Fruit fly (Drosophila melanogaster) whole organism, embryonic: ENCODE data around the gene CG3603.
A peak's percentile ranks its signal among the peaks of the same experiment; 100 is the strongest.

ENCODE experiments used
- Ada2b ChIP-seq: fragments of 200-800 bp; sonication (Bioruptor generic); IDR thresholded peaks from 2 replicates; pipeline ENCODE4 v1.3.6; 2022; ENCODE audit warnings: missing biosample characterization, missing genetic modification characterization
- Atf6 ChIP-seq: fragments of 200-800 bp; sonication (Bioruptor generic); IDR thresholded peaks from 2 replicates; pipeline ENCODE4 v1.3.6; 2022; ENCODE audit warnings: missing biosample characterization, missing genetic modification characterization
- Bdp1 ChIP-seq: fragments of 200-800 bp; sonication (Bioruptor generic); optimal IDR thresholded peaks from 3 replicates; lab custom pipeline; 2016; ENCODE audit warnings: missing biosample characterization, missing genetic modification characterization
- CG1024 ChIP-seq: fragments of 200-800 bp; sonication (Bioruptor generic); IDR thresholded peaks from 2 replicates; pipeline ENCODE4 v1.3.6; 2022; ENCODE audit warnings: missing biosample characterization, missing genetic modification characterization
- CG10543 ChIP-seq: fragments of 200-800 bp; sonication (Bioruptor generic); optimal IDR thresholded peaks from 3 replicates; lab custom pipeline; 2017; ENCODE audit warnings: missing biosample characterization, mild to moderate bottlenecking, missing genetic modification characterization, moderate library complexity
- CG12769 ChIP-seq: fragments of 200-800 bp; sonication (Bioruptor generic); optimal IDR thresholded peaks from 2 replicates; lab custom pipeline; 2019; ENCODE audit warnings: missing biosample characterization, mild to moderate bottlenecking, missing genetic modification characterization, moderate library complexity
- CG13123 ChIP-seq: fragments of 200-800 bp; sonication (Bioruptor generic); optimal IDR thresholded peaks from 2 replicates; lab custom pipeline; 2016; ENCODE audit warnings: missing biosample characterization, missing genetic modification characterization
- CG14860 ChIP-seq: fragments of 200-800 bp; sonication (Bioruptor generic); IDR thresholded peaks from 3 replicates; pipeline ENCODE4 v1.3.6; 2022; ENCODE audit warnings: missing biosample characterization, missing genetic modification characterization; ENCODE audit not compliant: partially characterized antibody
- CG16863 ChIP-seq: fragments of 200-800 bp; sonication (Bioruptor generic); optimal IDR thresholded peaks from 3 replicates; lab custom pipeline; 2016; ENCODE audit warnings: missing biosample characterization, missing genetic modification characterization
- CG17328 ChIP-seq: fragments of 200-800 bp; sonication (Bioruptor generic); IDR thresholded peaks from 2 replicates; pipeline ENCODE4 v1.3.6; 2022; ENCODE audit warnings: missing biosample characterization, missing genetic modification characterization
- CG18262 ChIP-seq: fragments of 200-800 bp; optimal IDR thresholded peaks from 3 replicates; lab custom pipeline; 2019; ENCODE audit warnings: missing biosample characterization, mild to moderate bottlenecking, missing genetic modification characterization, moderate library complexity
- CG30020 ChIP-seq: fragments of 200-800 bp; optimal IDR thresholded peaks from 2 replicates; lab custom pipeline; 2019; ENCODE audit warnings: missing biosample characterization, mild to moderate bottlenecking, missing genetic modification characterization, moderate library complexity
- CG3281 ChIP-seq: fragments of 200-800 bp; sonication (Bioruptor generic); optimal IDR thresholded peaks from 3 replicates; lab custom pipeline; 2017; ENCODE audit warnings: missing biosample characterization, mild to moderate bottlenecking, missing genetic modification characterization
- CG34376 ChIP-seq: fragments of 200-800 bp; sonication (Bioruptor generic); optimal IDR thresholded peaks from 2 replicates; lab custom pipeline; 2018; ENCODE audit warnings: missing biosample characterization, mild to moderate bottlenecking, missing genetic modification characterization
- CG5180 ChIP-seq: fragments of 200-800 bp; sonication (Bioruptor generic); optimal IDR thresholded peaks from 3 replicates; lab custom pipeline; 2017; ENCODE audit warnings: missing biosample characterization, missing genetic modification characterization, mild to moderate bottlenecking, moderate library complexity, missing genetic modification reagents
- CG8281 ChIP-seq: fragments of 200-800 bp; sonication (Bioruptor generic); optimal IDR thresholded peaks from 2 replicates; lab custom pipeline; 2018; ENCODE audit warnings: missing biosample characterization, mild to moderate bottlenecking, missing genetic modification characterization, moderate library complexity
- CG8388 ChIP-seq: fragments of 200-800 bp; sonication (Bioruptor generic); optimal IDR thresholded peaks from 2 replicates; lab custom pipeline; 2019; ENCODE audit warnings: missing biosample characterization, mild to moderate bottlenecking, missing genetic modification characterization, moderate library complexity
- D19A ChIP-seq: fragments of 200-800 bp; optimal IDR thresholded peaks from 3 replicates; lab custom pipeline; 2019; ENCODE audit warnings: missing biosample characterization, mild to moderate bottlenecking, missing genetic modification characterization, moderate library complexity
- GATAe ChIP-seq: fragments of 200-800 bp; sonication (Bioruptor generic); conservative IDR thresholded peaks from 2 replicates; pipeline ENCODE4 v1.3.6; 2022; ENCODE audit warnings: missing biosample characterization, missing genetic modification characterization
- Hey ChIP-seq: fragments of 200-800 bp; sonication (Bioruptor generic); optimal IDR thresholded peaks from 3 replicates; lab custom pipeline; 2018; ENCODE audit warnings: missing biosample characterization, mild to moderate bottlenecking, missing genetic modification characterization
- Hmr ChIP-seq: fragments of 200-800 bp; sonication (Bioruptor generic); optimal IDR thresholded peaks from 3 replicates; lab custom pipeline; 2017; ENCODE audit warnings: mild to moderate bottlenecking, missing biosample characterization, missing genetic modification reagents, missing genetic modification characterization
- Hsf ChIP-seq: fragments of 200-800 bp; sonication (Bioruptor generic); optimal IDR thresholded peaks from 3 replicates; lab custom pipeline; 2016; ENCODE audit warnings: missing biosample characterization, missing genetic modification characterization
- Med ChIP-seq: fragments of 200-800 bp; sonication (Bioruptor generic); peaks from one replicate; lab custom pipeline; 2016; ENCODE audit warnings: missing biosample characterization, missing genetic modification characterization, mild to moderate bottlenecking, inconsistent platforms, moderate library complexity
- Myb ChIP-seq: fragments of 200-800 bp; sonication (Bioruptor generic); optimal IDR thresholded peaks from 2 replicates; lab custom pipeline; 2016; ENCODE audit warnings: missing biosample characterization, missing genetic modification characterization
- abd-A ChIP-seq: fragments of 200-800 bp; sonication (Bioruptor generic); optimal IDR thresholded peaks from 3 replicates; lab custom pipeline; 2019; ENCODE audit warnings: missing biosample characterization, mild to moderate bottlenecking, missing genetic modification characterization, moderate library complexity
- ase ChIP-seq: fragments of 200-800 bp; sonication (Bioruptor generic); IDR thresholded peaks from 3 replicates; pipeline ENCODE4 v1.3.6; 2022; ENCODE audit warnings: missing biosample characterization, missing genetic modification characterization
- az2 ChIP-seq: fragments of 200-800 bp; sonication (Bioruptor generic); optimal IDR thresholded peaks from 3 replicates; lab custom pipeline; 2016; ENCODE audit warnings: missing biosample characterization, missing genetic modification characterization
- cad ChIP-seq: fragments of >200 bp; optimal IDR thresholded peaks from 2 replicates; lab custom pipeline; 2017; ENCODE audit warnings: missing biosample characterization, missing genetic modification characterization
- corto ChIP-seq: fragments of 200-800 bp; sonication (Bioruptor generic); optimal IDR thresholded peaks from 2 replicates; lab custom pipeline; 2016; ENCODE audit warnings: missing biosample characterization, mild to moderate bottlenecking, missing genetic modification characterization, moderate library complexity
- her ChIP-seq: fragments of 200-800 bp; sonication (Bioruptor generic); optimal IDR thresholded peaks from 2 replicates; lab custom pipeline; 2016; ENCODE audit warnings: missing biosample characterization, missing genetic modification characterization
- kni ChIP-seq: fragments of 200-800 bp; sonication (Bioruptor generic); optimal IDR thresholded peaks from 3 replicates; lab custom pipeline; 2017; ENCODE audit warnings: mild to moderate bottlenecking, missing biosample characterization, missing genetic modification reagents, missing genetic modification characterization
- knrl ChIP-seq: fragments of 200-800 bp; sonication (Bioruptor generic); IDR thresholded peaks from 3 replicates; pipeline ENCODE4 v1.3.6; 2022; ENCODE audit warnings: missing biosample characterization, missing genetic modification characterization; ENCODE audit not compliant: partially characterized antibody
- oc ChIP-seq: fragments of 200-800 bp; sonication (Bioruptor generic); optimal IDR thresholded peaks from 2 replicates; lab custom pipeline; 2018; ENCODE audit warnings: missing biosample characterization, mild to moderate bottlenecking, missing genetic modification characterization, moderate library complexity
- odd ChIP-seq: fragments of 200-800 bp; sonication (Bioruptor generic); optimal IDR thresholded peaks from 2 replicates; lab custom pipeline; 2017; ENCODE audit warnings: missing biosample characterization, mild to moderate bottlenecking, missing genetic modification characterization
- pros ChIP-seq: fragments of 200-800 bp; sonication (Bioruptor generic); optimal IDR thresholded peaks from 3 replicates; lab custom pipeline; 2019; ENCODE audit warnings: missing biosample characterization, mild to moderate bottlenecking, missing genetic modification characterization, moderate library complexity
- sd ChIP-seq: fragments of 200-800 bp; sonication (Bioruptor generic); optimal IDR thresholded peaks from 3 replicates; lab custom pipeline; 2018; ENCODE audit warnings: missing biosample characterization, mild to moderate bottlenecking, missing genetic modification characterization, moderate library complexity
- sens ChIP-seq: fragments of 200-800 bp; sonication (Bioruptor generic); peaks from one replicate; lab custom pipeline; 2016; ENCODE audit warnings: missing biosample characterization, missing genetic modification characterization
- sens-2 ChIP-seq: fragments of 200-800 bp; sonication (Bioruptor generic); IDR thresholded peaks from 2 replicates; pipeline ENCODE4 v1.3.6; 2022; ENCODE audit warnings: missing biosample characterization, missing genetic modification characterization
- sima ChIP-seq: fragments of 200-800 bp; sonication (Bioruptor generic); optimal IDR thresholded peaks from 2 replicates; lab custom pipeline; 2016; ENCODE audit warnings: missing biosample characterization, missing genetic modification characterization
- sob ChIP-seq: fragments of 200-800 bp; sonication (Bioruptor generic); IDR thresholded peaks from 2 replicates; pipeline ENCODE4 v1.3.6; 2022; ENCODE audit warnings: missing biosample characterization, missing genetic modification characterization
- sqz ChIP-seq: fragments of 200-800 bp; sonication (Bioruptor generic); optimal IDR thresholded peaks from 3 replicates; lab custom pipeline; 2018; ENCODE audit warnings: missing biosample characterization, mild to moderate bottlenecking, missing genetic modification characterization
- sr ChIP-seq: fragments of 200-800 bp; sonication (Bioruptor generic); IDR thresholded peaks from 3 replicates; pipeline ENCODE4 v1.3.6; 2022; ENCODE audit warnings: missing biosample characterization, missing genetic modification characterization
- sug ChIP-seq: fragments of 200-800 bp; optimal IDR thresholded peaks from 2 replicates; lab custom pipeline; 2019; ENCODE audit warnings: missing biosample characterization, mild to moderate bottlenecking, missing genetic modification characterization, moderate library complexity
- vvl ChIP-seq: fragments of 200-800 bp; sonication (Bioruptor generic); IDR thresholded peaks from 2 replicates; pipeline ENCODE4 v1.3.6; 2022; ENCODE audit warnings: missing biosample characterization, missing genetic modification characterization
- zfh1 ChIP-seq: fragments of 200-800 bp; sonication (Bioruptor generic); IDR thresholded peaks from 3 replicates; pipeline ENCODE4 v1.3.6; 2022; ENCODE audit warnings: missing biosample characterization, missing genetic modification characterization

The CG3603 gene

DNA sequence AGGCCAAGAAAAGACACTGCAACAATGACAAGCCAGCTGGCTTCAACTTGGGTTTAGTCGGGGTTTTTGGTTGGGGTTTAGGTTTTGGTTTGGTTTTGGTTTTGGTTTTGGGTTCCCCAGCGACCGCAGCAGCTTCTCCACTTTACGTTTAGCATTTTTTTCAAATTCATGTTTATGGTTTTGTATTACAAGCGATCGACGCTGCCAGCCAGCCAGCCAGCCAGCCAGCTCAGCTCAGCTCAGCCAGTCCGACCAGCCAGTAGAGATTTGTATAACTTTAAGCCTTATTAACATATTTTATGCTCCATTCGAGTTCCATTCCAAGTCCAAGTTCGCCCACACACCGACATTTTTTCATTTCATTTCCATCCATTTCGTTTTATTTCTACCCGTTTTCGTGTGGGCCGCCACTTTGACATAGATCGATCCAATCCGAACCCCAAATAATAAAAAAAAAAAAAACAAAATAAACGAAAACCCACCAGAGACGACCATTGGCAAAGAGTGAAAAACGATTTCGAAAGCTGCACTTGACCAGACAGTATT, 16.0 kb downstream of the CG3603 start:
- TF ChIP-seq CG16863 (GFP tag; lab: Kevin White, UChicago) = no peak
- TF ChIP-seq kni (GFP tag; lab: Kevin White, UChicago) = peak; percentile 7
- TF ChIP-seq sima (GFP tag; lab: Kevin White, UChicago) = no peak
- TF ChIP-seq sr (GFP tag; lab: Robert Waterston, UW) = peak; percentile 52; the same call in 2 of the 3 replicates
- peak; percentile 21 for TF ChIP-seq CG10543 (GFP tag; lab: Kevin White, UChicago)
- TF ChIP-seq sd (tag; lab: Kevin White, UChicago) = peak; percentile 69
- peak; percentile 64 for TF ChIP-seq vvl (GFP tag; lab: Robert Waterston, UW)
- peak; percentile 17 for TF ChIP-seq pros
- peak; percentile 17 for TF ChIP-seq CG12769 (tag; lab: Kevin White, UChicago)
- peak; percentile 70 for TF ChIP-seq oc
- peak; percentile 70 for TF ChIP-seq abd-A (tag; lab: Kevin White, UChicago)
- no peak for TF ChIP-seq ase

DNA sequence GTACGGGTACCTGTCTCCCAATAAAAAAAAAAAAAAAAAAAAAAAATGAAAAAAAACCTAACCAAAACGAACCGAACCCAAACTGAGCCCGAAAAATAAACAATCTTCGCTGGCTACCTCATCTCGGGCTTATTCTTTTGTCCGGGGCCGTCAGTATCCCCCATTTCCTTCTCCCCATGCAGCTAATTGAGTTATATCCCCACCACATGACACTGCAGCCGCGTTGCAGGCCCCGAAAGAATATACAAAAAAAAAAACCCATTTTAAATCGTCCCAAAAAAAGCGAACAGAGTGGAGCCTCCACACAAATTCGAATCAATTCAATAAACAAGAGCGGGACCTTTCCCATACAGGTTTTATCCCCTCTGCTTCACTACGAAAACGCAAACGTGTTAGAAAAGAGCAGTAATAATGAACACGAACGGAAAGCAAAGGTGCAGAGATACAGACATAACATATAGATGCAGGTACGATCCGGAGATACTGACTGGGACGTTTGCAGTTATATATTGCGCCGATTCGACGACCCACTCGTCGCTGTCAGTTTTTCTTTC, 16.9 kb downstream of the CG3603 start:
- TF ChIP-seq CG13123 (GFP tag; lab: Kevin White, UChicago) = no peak
- peak; percentile 46 for TF ChIP-seq abd-A (tag; lab: Kevin White, UChicago)
- TF ChIP-seq GATAe (GFP tag; lab: Robert Waterston, UW) = no peak
- peak; percentile 81 for TF ChIP-seq sens
- no peak for TF ChIP-seq cad
- TF ChIP-seq sob (GFP tag; lab: Robert Waterston, UW) = no peak
- TF ChIP-seq zfh1 (GFP tag; lab: Robert Waterston, UW) = 0 out of 3 replicates have a peak, but pooled peaks have one; percentile 9
- no peak for TF ChIP-seq CG14860 (GFP tag; lab: Robert Waterston, UW)
- TF ChIP-seq kni (GFP tag; lab: Kevin White, UChicago) = peak; percentile 33
- no peak for TF ChIP-seq CG17328 (GFP tag; lab: Robert Waterston, UW)
- no peak for TF ChIP-seq Hsf (GFP tag; lab: Kevin White, UChicago)
- TF ChIP-seq sqz (GFP tag; lab: Kevin White, UChicago) = peak; percentile 77

DNA sequence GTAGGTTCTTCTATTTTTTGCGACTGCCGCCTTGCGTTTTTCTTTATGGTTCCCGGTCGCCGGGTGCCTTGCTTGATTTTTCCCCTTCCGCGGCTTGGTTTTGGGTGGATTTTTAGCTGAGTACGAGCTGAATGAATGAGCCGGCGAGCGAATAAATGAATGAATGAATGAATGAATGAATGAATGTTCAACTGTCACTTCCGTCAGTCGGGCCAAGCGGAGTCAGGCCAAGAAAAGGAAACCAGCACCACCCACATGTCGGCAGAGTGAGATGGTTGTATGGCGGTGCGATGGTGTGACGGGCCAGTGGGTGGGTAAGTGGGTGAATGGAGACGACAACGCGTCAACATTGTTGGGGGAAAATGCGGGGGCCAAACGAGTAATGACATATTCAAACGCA, 21.2 kb downstream of the CG3603 start:
- peak; percentile 94 for TF ChIP-seq CG8281 (tag; lab: Kevin White, UChicago)
- TF ChIP-seq Med (GFP tag; lab: Kevin White, UChicago) = peak; percentile 49
- TF ChIP-seq CG34376 (GFP tag; lab: Kevin White, UChicago) = no peak
- TF ChIP-seq sr (GFP tag; lab: Robert Waterston, UW) = 0 out of 3 replicates have a peak, but pooled peaks have one; percentile 46
- peak; percentile 13 for TF ChIP-seq CG5180 (GFP tag; lab: Kevin White, UChicago)

DNA sequence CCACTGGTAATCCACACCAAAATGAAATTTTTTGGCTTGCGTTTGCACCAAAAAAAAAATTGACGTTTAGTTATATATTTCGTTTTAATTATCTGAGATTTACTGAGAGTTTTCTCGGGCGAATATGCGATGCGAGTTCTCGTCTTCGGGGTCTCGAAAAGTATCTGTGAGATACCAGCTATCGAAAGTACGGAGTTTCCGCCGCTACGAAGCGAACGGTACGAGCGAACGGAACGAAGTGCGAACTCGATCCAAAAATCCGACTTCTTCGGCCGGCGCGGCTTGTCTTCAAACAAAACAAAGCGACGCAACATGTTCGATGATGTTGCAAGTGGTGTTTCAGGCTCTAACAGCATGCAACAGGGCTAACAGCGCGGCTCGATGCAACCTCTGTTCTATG, 25.8 kb downstream of the CG3603 start, which contains the start of gene rst:
Gene rst, minus strand, starts transcription at position 242 of the 400 bp plus-strand sequence.
- TF ChIP-seq CG3281 (GFP tag; lab: Kevin White, UChicago) (no peak), az2 (GFP tag; lab: Kevin White, UChicago) (no peak), CG30020 (no peak), Bdp1 (GFP tag; lab: Kevin White, UChicago) (no peak), Atf6 (0 out of 2 replicates have a peak, but pooled peaks have one; percentile 20), sqz (GFP tag; lab: Kevin White, UChicago) (peak; percentile 4), sens-2 (GFP tag; lab: Robert Waterston, UW) (no peak), knrl (GFP tag; lab: Robert Waterston, UW) (no peak), D19A (no peak), CG8388 (no peak), CG18262 (tag; lab: Kevin White, UChicago) (no peak), sug (tag; lab: Kevin White, UChicago) (no peak), Ada2b (GFP tag; lab: Robert Waterston, UW) (no peak), pros (no peak), odd (no peak), corto (GFP tag; lab: Kevin White, UChicago) (no peak), her (GFP tag; lab: Kevin White, UChicago) (no peak), Hmr (GFP tag; lab: Kevin White, UChicago) (no peak), CG1024 (GFP tag; lab: Robert Waterston, UW) (0 out of 2 replicates have a peak, but pooled peaks have one; percentile 14), Myb (GFP tag; lab: Kevin White, UChicago) (no peak), Hey (no peak)
